Worm (Caenorhabditis elegans) whole organism, early embryonic: ENCODE data around the gene Y43F8C.17.

Experiments
- F13C5.2 ChIP-seq: sonication (generic microtip); optimal IDR thresholded peaks from 2 replicates; lab custom pipeline; 2017; ENCODE audit warnings: mild to moderate bottlenecking, missing genetic modification characterization, inconsistent platforms, missing compliant biosample characterization
- aly-1 ChIP-seq: sonication (generic microtip); optimal IDR thresholded peaks from 2 replicates; lab custom pipeline; 2016; ENCODE audit warnings: missing genetic modification characterization, missing compliant biosample characterization
- ceh-36 ChIP-seq: sonication (generic microtip); optimal IDR thresholded peaks from 2 replicates; lab custom pipeline; 2016; ENCODE audit warnings: missing genetic modification characterization, inconsistent platforms, missing compliant biosample characterization
- ets-7 ChIP-seq: sonication (generic microtip); optimal IDR thresholded peaks from 2 replicates; lab custom pipeline; 2016; ENCODE audit warnings: missing genotype, missing genetic modification characterization, missing compliant biosample characterization
- flt-1 ChIP-seq: fragments of 200-800 bp; sonication (Bioruptor generic); IDR thresholded peaks from 2 replicates; pipeline ENCODE4 v1.3.6; 2022; ENCODE audit warnings: missing genetic modification characterization, missing compliant biosample characterization
- hmg-4 ChIP-seq: fragments of 200-800 bp; sonication (Bioruptor generic); optimal IDR thresholded peaks from 2 replicates; lab custom pipeline; 2018; ENCODE audit warnings: mild to moderate bottlenecking, missing genetic modification characterization, missing compliant biosample characterization
- tbx-11 ChIP-seq: fragments of 200-800 bp; sonication (Bioruptor generic); IDR thresholded peaks from 2 replicates; pipeline ENCODE4 v1.3.6; 2022; ENCODE audit warnings: missing genetic modification characterization, missing compliant biosample characterization

DNA sequence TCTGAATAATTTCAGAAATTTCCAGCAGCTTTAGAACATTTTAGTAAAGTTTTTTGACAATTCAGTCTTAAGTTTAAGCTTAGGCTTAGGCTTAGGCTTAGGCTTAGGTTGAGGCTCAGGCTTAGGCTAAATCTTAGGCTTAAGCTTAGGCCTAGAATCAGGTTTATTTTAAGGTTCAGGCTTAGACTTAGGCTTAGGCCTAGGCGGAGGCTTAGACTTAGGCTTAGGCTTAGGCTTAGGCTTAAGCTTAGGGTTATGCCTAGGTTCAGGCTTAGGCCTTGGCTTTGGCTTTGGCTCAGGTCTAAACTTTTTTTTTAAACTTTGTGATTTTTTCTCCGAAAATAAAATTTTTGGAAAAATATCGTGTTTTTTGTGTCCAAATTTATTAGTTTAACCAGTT is 2.7 kb downstream of the Y43F8C.17 start:
- TF ChIP-seq F13C5.2 (tag; lab: Kevin White, UChicago) (no peak), flt-1 (GFP tag; lab: Robert Waterston, UW) (no peak), aly-1 (no peak), hmg-4 (GFP tag; lab: Kevin White, UChicago) (no peak), ceh-36 (peak; percentile 53), ets-7 (tag; lab: Kevin White, UChicago) (no peak), tbx-11 (GFP tag; lab: Robert Waterston, UW) (no peak)
